Worm (Caenorhabditis elegans): ENCODE results near the gene scc-3.

The scc-3 gene

ce11 chrV:12760913-12761312 is 2.8 kb upstream of the scc-3 start, which contains the start of gene F18E2.15:
Gene F18E2.15 (minus strand): TSS chrV:12761013.
- TF ChIP-seq egl-27 (tag; optimal IDR thresholded peaks at IDR 0.05): no peak
- TF ChIP-seq nhr-25 (tag; optimal IDR thresholded peaks at IDR 0.05): no peak
- TF ChIP-seq R02D3.7 (tag; optimal IDR thresholded peaks at IDR 0.05): no peak
- TF ChIP-seq ztf-11 (tag; optimal IDR thresholded peaks at IDR 0.05): no peak
- TF ChIP-seq pha-4 (tag; optimal IDR thresholded peaks at IDR 0.05): no peak
- TF ChIP-seq nhr-11 (tag; optimal IDR thresholded peaks at IDR 0.05): no peak
- no peak for TF ChIP-seq mdl-1 (tag; optimal IDR thresholded peaks at IDR 0.05)
- no peak for TF ChIP-seq lsy-12 (tag; optimal IDR thresholded peaks at IDR 0.05)
- TF ChIP-seq daf-12 (tag; optimal IDR thresholded peaks at IDR 0.05): no peak
- no peak for TF ChIP-seq fkh-2 (tag; optimal IDR thresholded peaks at IDR 0.05)

ce11 chrV:12768946-12769345 is 5.2 kb downstream of the scc-3 start, which contains the start of gene srt-43:
Gene srt-43 (plus strand): TSS chrV:12769246.
- TF ChIP-seq hmg-11 (tag; optimal IDR thresholded peaks at IDR 0.05) (no peak), egl-27 (tag; optimal IDR thresholded peaks at IDR 0.05) (no peak), aly-2 (tag; optimal IDR thresholded peaks at IDR 0.05) (no peak), ztf-4 (tag; optimal IDR thresholded peaks at IDR 0.05) (no peak), nfya-1 (tag; optimal IDR thresholded peaks at IDR 0.05; ENCODE audit: insufficient read depth) (no peak), nhr-23 (tag; optimal IDR thresholded peaks at IDR 0.05) (no peak), nhr-67 (tag; optimal IDR thresholded peaks at IDR 0.05) (no peak), nhr-28 (tag; optimal IDR thresholded peaks at IDR 0.05) (no peak), nhr-11 (tag; optimal IDR thresholded peaks at IDR 0.05) (no peak), mml-1 (tag; optimal IDR thresholded peaks at IDR 0.05) (no peak), ZK546.5 (tag; optimal IDR thresholded peaks at IDR 0.05) (no peak), fos-1 (tag; optimal IDR thresholded peaks at IDR 0.05) (no peak), ama-1 (optimal IDR thresholded peaks at IDR 0.05) (no peak), skn-1 (tag; optimal IDR thresholded peaks at IDR 0.05) (no peak), daf-12 (tag; optimal IDR thresholded peaks at IDR 0.05) (no peak), fkh-10 (GFP tag; optimal IDR thresholded peaks at IDR 0.05) (no peak)

- no peak for TF ChIP-seq fkh-10 (GFP tag; optimal IDR thresholded peaks at IDR 0.05)
- no peak for TF ChIP-seq ceh-9 (tag; optimal IDR thresholded peaks at IDR 0.05)
- no peak for TF ChIP-seq nhr-28 (tag; optimal IDR thresholded peaks at IDR 0.05)
- TF ChIP-seq eor-1 (tag; optimal IDR thresholded peaks at IDR 0.05): no peak
- TF ChIP-seq nhr-43 (tag; optimal IDR thresholded peaks at IDR 0.05; ENCODE audit: poor library complexity, severe bottlenecking): no peak
- no peak for TF ChIP-seq mdl-1 (tag; optimal IDR thresholded peaks at IDR 0.05)
- no peak for TF ChIP-seq egl-27 (tag; optimal IDR thresholded peaks at IDR 0.05)
- no peak for TF ChIP-seq aly-2 (tag; optimal IDR thresholded peaks at IDR 0.05)
- TF ChIP-seq elt-2 (tag; optimal IDR thresholded peaks at IDR 0.05): no peak
- no peak for TF ChIP-seq ceh-16 (tag; optimal IDR thresholded peaks at IDR 0.05)
- no peak for TF ChIP-seq nhr-77 (tag; optimal IDR thresholded peaks at IDR 0.05)
- no peak for TF ChIP-seq nfya-1 (tag; optimal IDR thresholded peaks at IDR 0.05; ENCODE audit: insufficient read depth)
- no peak for TF ChIP-seq zag-1 (tag; optimal IDR thresholded peaks at IDR 0.05)
Observed at ce11 chrV:12773222-12773621, 9.5 kb downstream of the scc-3 start, which contains the start of gene ZC455.1. Gene ZC455.1 (plus strand): TSS chrV:12773522.

ce11 chrV:12773852-12774251 is 10.1 kb downstream of the scc-3 start:
- TF ChIP-seq nhr-76 (tag; optimal IDR thresholded peaks at IDR 0.05) (no peak), daf-12 (tag; optimal IDR thresholded peaks at IDR 0.05) (no peak), elt-2 (tag; optimal IDR thresholded peaks at IDR 0.05) (no peak), lin-39 (tag; optimal IDR thresholded peaks at IDR 0.05) (no peak), tbx-2 (tag; optimal IDR thresholded peaks at IDR 0.05) (no peak), snpc-4 (tag; optimal IDR thresholded peaks at IDR 0.05) (no peak), nhr-12 (tag; optimal IDR thresholded peaks at IDR 0.05) (no peak), nhr-237 (tag; optimal IDR thresholded peaks at IDR 0.05) (no peak), ama-1 (optimal IDR thresholded peaks at IDR 0.05) (no peak), ZK546.5 (tag; optimal IDR thresholded peaks at IDR 0.05) (no peak), lsy-12 (tag; optimal IDR thresholded peaks at IDR 0.05) (no peak), ceh-16 (tag; optimal IDR thresholded peaks at IDR 0.05) (no peak), unc-39 (tag; optimal IDR thresholded peaks at IDR 0.05) (no peak), fkh-10 (GFP tag; optimal IDR thresholded peaks at IDR 0.05) (no peak), nhr-77 (tag; optimal IDR thresholded peaks at IDR 0.05) (no peak)
